Fruit fly (Drosophila melanogaster): ENCODE results near the gene Ndc1.

- TF ChIP-seq CG8478 (optimal IDR thresholded peaks at IDR 0.05) (no peak), CTCF (optimal IDR thresholded peaks at IDR 0.05) (no peak)
Observed at dm6 chr3R:23948324-23948465, 24.0 kb downstream of the Ndc1 start, which contains the start of gene CG12268.
